Fruit fly (Drosophila melanogaster) whole organism, prepupa: ENCODE data around the gene Sfp77F.

Source experiments
- Blimp-1 ChIP-seq: fragments of 200-800 bp; sonication (Bioruptor generic); optimal IDR thresholded peaks from 3 replicates; lab custom pipeline; 2017; ENCODE audit warnings: missing biosample characterization, missing genetic modification characterization, mild to moderate bottlenecking, moderate library complexity, missing genetic modification reagents
- CG10631 ChIP-seq: fragments of 200-800 bp; sonication (Bioruptor generic); optimal IDR thresholded peaks from 2 replicates; lab custom pipeline; 2016; ENCODE audit warnings: missing biosample characterization, missing genetic modification characterization
- CG11294 ChIP-seq: fragments of 200-800 bp; sonication (Bioruptor generic); IDR thresholded peaks from 2 replicates; pipeline ENCODE4 v1.3.6; 2022; ENCODE audit warnings: missing biosample characterization, missing genetic modification characterization
- CG6163 ChIP-seq: fragments of 200-800 bp; sonication (Bioruptor generic); IDR thresholded peaks from 3 replicates; pipeline ENCODE4 v1.3.6; 2022; ENCODE audit warnings: missing biosample characterization, missing genetic modification characterization
- CG8632 ChIP-seq: fragments of 200-800 bp; sonication (Bioruptor generic); optimal IDR thresholded peaks from 3 replicates; lab custom pipeline; 2016; ENCODE audit warnings: missing biosample characterization, missing genetic modification characterization
- Eip93F ChIP-seq: fragments of 200-800 bp; sonication (Bioruptor generic); optimal IDR thresholded peaks from 2 replicates; lab custom pipeline; 2016; ENCODE audit warnings: missing biosample characterization, mild to moderate bottlenecking, missing genetic modification characterization
- Gug ChIP-seq: fragments of 200-800 bp; sonication (Bioruptor generic); IDR thresholded peaks from 2 replicates; pipeline ENCODE4 v1.3.6; 2022; ENCODE audit warnings: missing biosample characterization, missing genetic modification characterization
- net ChIP-seq: fragments of 200-800 bp; sonication (Bioruptor generic); optimal IDR thresholded peaks from 3 replicates; lab custom pipeline; 2016; ENCODE audit warnings: missing biosample characterization, missing genetic modification characterization

- TF ChIP-seq CG8632 (GFP tag; lab: Kevin White, UChicago) (no peak), Gug (GFP tag; lab: Robert Waterston, UW) (no peak), CG10631 (GFP tag; lab: Kevin White, UChicago) (no peak), net (GFP tag; lab: Kevin White, UChicago) (no peak), CG11294 (GFP tag; lab: Robert Waterston, UW) (no peak), CG6163 (GFP tag; lab: Robert Waterston, UW) (no peak), Blimp-1 (no peak), Eip93F (GFP tag; lab: Kevin White, UChicago) (no peak)
Measured at dm6 chr3L:20946944-20947343, 49.7 kb upstream of the Sfp77F start.
